Fruit fly (Drosophila melanogaster) whole organism, embryonic: Measurements from ENCODE around the gene CG7484.

Source experiments
- CG11093 ChIP-seq: fragments of 200-800 bp; sonication (Bioruptor generic); IDR thresholded peaks from 3 replicates; pipeline ENCODE4 v1.3.6; 2022; ENCODE audit warnings: missing biosample characterization, missing genetic modification characterization
- CG12071 ChIP-seq: fragments of 200-800 bp; sonication (Bioruptor generic); optimal IDR thresholded peaks from 3 replicates; lab custom pipeline; 2018; ENCODE audit warnings: missing biosample characterization, mild to moderate bottlenecking, missing genetic modification characterization
- CG13894 ChIP-seq: fragments of 200-800 bp; sonication (Bioruptor generic); optimal IDR thresholded peaks from 3 replicates; lab custom pipeline; 2018; ENCODE audit warnings: missing biosample characterization, mild to moderate bottlenecking, missing genetic modification characterization, moderate library complexity
- CG14667 ChIP-seq: fragments of 200-800 bp; sonication (Bioruptor generic); IDR thresholded peaks from 2 replicates; pipeline ENCODE4 v1.3.6; 2022; ENCODE audit warnings: missing biosample characterization, missing genetic modification characterization
- CG14710 ChIP-seq: fragments of 200-800 bp; sonication (Bioruptor generic); optimal IDR thresholded peaks from 3 replicates; lab custom pipeline; 2019; ENCODE audit warnings: missing biosample characterization, mild to moderate bottlenecking, missing genetic modification characterization, moderate library complexity
- CG16779 ChIP-seq: fragments of 200-800 bp; sonication (Bioruptor generic); IDR thresholded peaks from 2 replicates; pipeline ENCODE4 v1.3.6; 2022; ENCODE audit warnings: missing biosample characterization, missing genetic modification characterization
- CG17568 ChIP-seq: fragments of 200-800 bp; sonication (Bioruptor generic); optimal IDR thresholded peaks from 2 replicates; lab custom pipeline; 2018; ENCODE audit warnings: missing biosample characterization, mild to moderate bottlenecking, missing genetic modification characterization, moderate library complexity
- CG18476 ChIP-seq: fragments of 200-800 bp; sonication (Bioruptor generic); optimal IDR thresholded peaks from 2 replicates; lab custom pipeline; 2016; ENCODE audit warnings: missing biosample characterization, mild to moderate bottlenecking, missing genetic modification characterization
- CG2202 ChIP-seq: fragments of 200-800 bp; sonication (Bioruptor generic); optimal IDR thresholded peaks from 2 replicates; lab custom pipeline; 2018; ENCODE audit warnings: missing biosample characterization, mild to moderate bottlenecking, missing genetic modification characterization
- CG2875 ChIP-seq: fragments of 200-800 bp; sonication (Bioruptor generic); optimal IDR thresholded peaks from 2 replicates; lab custom pipeline; 2017; ENCODE audit warnings: missing biosample characterization, mild to moderate bottlenecking, missing genetic modification characterization, missing genetic modification reagents
- CG31224 ChIP-seq: fragments of 200-800 bp; sonication (Bioruptor generic); IDR thresholded peaks from 2 replicates; pipeline ENCODE4 v1.3.6; 2022; ENCODE audit warnings: missing biosample characterization, missing genetic modification characterization
- CG32532 ChIP-seq: fragments of 200-800 bp; sonication (Bioruptor generic); IDR thresholded peaks from 2 replicates; pipeline ENCODE4 v1.3.6; 2022; ENCODE audit warnings: missing biosample characterization, missing genetic modification characterization
- CG3281 ChIP-seq: fragments of 200-800 bp; sonication (Bioruptor generic); optimal IDR thresholded peaks from 3 replicates; lab custom pipeline; 2017; ENCODE audit warnings: missing biosample characterization, mild to moderate bottlenecking, missing genetic modification characterization
- CG3407 ChIP-seq: fragments of 200-800 bp; sonication (Bioruptor generic); optimal IDR thresholded peaks from 2 replicates; lab custom pipeline; 2018; ENCODE audit warnings: missing biosample characterization, mild to moderate bottlenecking, missing genetic modification characterization
- CG6254 ChIP-seq: fragments of 200-800 bp; sonication (Bioruptor generic); optimal IDR thresholded peaks from 3 replicates; lab custom pipeline; 2017; ENCODE audit warnings: mild to moderate bottlenecking, missing biosample characterization, missing genetic modification reagents, missing genetic modification characterization
- CG6689 ChIP-seq: fragments of 200-800 bp; sonication (Bioruptor generic); IDR thresholded peaks from 2 replicates; pipeline ENCODE4 v1.3.6; 2022; ENCODE audit warnings: missing biosample characterization, missing genetic modification characterization
- CG8290 ChIP-seq, 3 experiments: fragments of 200-800 bp; sonication (Bioruptor generic); optimal IDR thresholded peaks; 2 replicates each; lab custom pipeline; 2016 to 2019; ENCODE audit warnings: missing biosample characterization in 3 of 3, missing genetic modification characterization in 3 of 3, mild to moderate bottlenecking in 2 of 3, moderate library complexity in 1 of 3
- HmgZ ChIP-seq: fragments of 200-800 bp; sonication (Bioruptor generic); optimal IDR thresholded peaks from 2 replicates; lab custom pipeline; 2018; ENCODE audit warnings: missing biosample characterization, mild to moderate bottlenecking, missing genetic modification characterization
- Nf-YA ChIP-seq: fragments of 200-800 bp; sonication (Bioruptor generic); IDR thresholded peaks from 2 replicates; pipeline ENCODE4 v1.3.6; 2022; ENCODE audit warnings: missing biosample characterization, missing genetic modification characterization
- Scr ChIP-seq: fragments of 200-800 bp; sonication (Bioruptor generic); IDR thresholded peaks from 2 replicates; pipeline ENCODE4 v1.3.6; 2022; ENCODE audit warnings: missing biosample characterization, missing genetic modification characterization; ENCODE audit not compliant: partially characterized antibody
- Spps ChIP-seq: fragments of 200-800 bp; sonication (Bioruptor generic); optimal IDR thresholded peaks from 2 replicates; lab custom pipeline; 2018; ENCODE audit warnings: missing biosample characterization, mild to moderate bottlenecking, missing genetic modification characterization
- Ssrp ChIP-seq: fragments of 200-800 bp; sonication (Bioruptor generic); optimal IDR thresholded peaks from 2 replicates; lab custom pipeline; 2018; ENCODE audit warnings: missing biosample characterization, mild to moderate bottlenecking, missing genetic modification characterization, moderate library complexity
- Taf1 ChIP-seq: fragments of 200-800 bp; sonication (Bioruptor generic); IDR thresholded peaks from 2 replicates; pipeline ENCODE4 v1.3.6; 2022; ENCODE audit warnings: missing biosample characterization, missing genetic modification characterization
- Trl ChIP-seq, 3 experiments: fragments of >200 bp in 2 of 3; fragments of 200-800 bp in 1 of 3; sonication (Bioruptor generic) in 1 of 3; optimal IDR thresholded peaks; 2 replicates in 1 of 3; 3 replicates in 2 of 3; lab custom pipeline; 2016 to 2017; ENCODE audit warnings: missing biosample characterization in 1 of 3, missing genetic modification characterization in 1 of 3
- ara ChIP-seq: fragments of 200-800 bp; sonication (Bioruptor generic); IDR thresholded peaks from 2 replicates; pipeline ENCODE4 v1.3.6; 2022; ENCODE audit warnings: missing biosample characterization, missing genetic modification characterization
- ato ChIP-seq: fragments of 200-800 bp; sonication (Bioruptor generic); IDR thresholded peaks from 2 replicates; pipeline ENCODE4 v1.3.6; 2022; ENCODE audit warnings: missing biosample characterization, missing genetic modification characterization; ENCODE audit not compliant: partially characterized antibody
- bbx ChIP-seq: fragments of 200-800 bp; sonication (Bioruptor generic); IDR thresholded peaks from 2 replicates; pipeline ENCODE4 v1.3.6; 2022; ENCODE audit warnings: missing biosample characterization, missing genetic modification characterization; ENCODE audit not compliant: partially characterized antibody
- bsh ChIP-seq, 2 experiments: fragments of 200-800 bp; sonication (Bioruptor generic); optimal IDR thresholded peaks; 2 replicates each; lab custom pipeline; 2017 to 2018; ENCODE audit warnings: mild to moderate bottlenecking in 2 of 2, missing biosample characterization in 2 of 2, missing genetic modification characterization in 2 of 2, moderate library complexity in 1 of 2
- chif ChIP-seq, 2 experiments: fragments of 200-800 bp; sonication (Bioruptor generic); optimal IDR thresholded peaks; 3 replicates each; lab custom pipeline; 2016; ENCODE audit warnings: missing biosample characterization in 2 of 2, missing genetic modification characterization in 2 of 2
- chn ChIP-seq: fragments of 200-800 bp; sonication (Bioruptor generic); optimal IDR thresholded peaks from 2 replicates; lab custom pipeline; 2016; ENCODE audit warnings: missing biosample characterization, missing genetic modification characterization
- da ChIP-seq: fragments of 200-800 bp; sonication (Bioruptor generic); optimal IDR thresholded peaks from 2 replicates; lab custom pipeline; 2016; ENCODE audit warnings: missing biosample characterization, missing genetic modification characterization
- esg ChIP-seq: fragments of 200-800 bp; sonication (Bioruptor generic); conservative IDR thresholded peaks from 2 replicates; pipeline ENCODE4 v1.3.6; 2022; ENCODE audit warnings: missing biosample characterization, missing genetic modification characterization
- exex ChIP-seq: fragments of 200-800 bp; sonication (Bioruptor generic); optimal IDR thresholded peaks from 4 replicates; lab custom pipeline; 2018; ENCODE audit warnings: missing biosample characterization, mild to moderate bottlenecking, missing genetic modification characterization, moderate library complexity
- ftz-f1 ChIP-seq: fragments of 200-800 bp; sonication (Bioruptor generic); optimal IDR thresholded peaks from 2 replicates; lab custom pipeline; 2016; ENCODE audit warnings: missing biosample characterization, missing genetic modification characterization
- hb ChIP-seq: fragments of 200-800 bp; sonication (Bioruptor generic); IDR thresholded peaks from 3 replicates; pipeline ENCODE4 v1.3.6; 2022; ENCODE audit warnings: missing biosample characterization, missing genetic modification characterization; ENCODE audit not compliant: partially characterized antibody
- lab ChIP-seq: fragments of 200-800 bp; sonication (Bioruptor generic); optimal IDR thresholded peaks from 3 replicates; lab custom pipeline; 2017; ENCODE audit warnings: missing biosample characterization, missing genetic modification characterization, mild to moderate bottlenecking, moderate library complexity, missing genetic modification reagents
- lov ChIP-seq, 2 experiments: fragments of 200-800 bp in 1 of 2; fragments of >200 bp in 1 of 2; sonication (Bioruptor generic) in 1 of 2; IDR thresholded peaks in 1 of 2; optimal IDR thresholded peaks in 1 of 2; 2 replicates in 1 of 2; 3 replicates in 1 of 2; pipeline versions ENCODE4 v1.3.6 to Lab custom; 2017 to 2022; ENCODE audit warnings: missing biosample characterization in 1 of 2, missing genetic modification characterization in 1 of 2
- nau ChIP-seq: fragments of 200-800 bp; sonication (Bioruptor generic); optimal IDR thresholded peaks from 3 replicates; lab custom pipeline; 2017; ENCODE audit warnings: missing biosample characterization, mild to moderate bottlenecking, missing genetic modification characterization, missing genetic modification reagents
- nom ChIP-seq: fragments of 200-800 bp; sonication (Bioruptor generic); optimal IDR thresholded peaks from 2 replicates; lab custom pipeline; 2017; ENCODE audit warnings: missing biosample characterization, missing genetic modification characterization, mild to moderate bottlenecking, moderate library complexity, missing genetic modification reagents
- otp ChIP-seq: fragments of 200-800 bp; sonication (Bioruptor generic); IDR thresholded peaks from 3 replicates; pipeline ENCODE4, ENCODE4 v1.3.6; 2022; ENCODE audit warnings: missing biosample characterization, missing genetic modification characterization
- pros ChIP-seq: fragments of 200-800 bp; sonication (Bioruptor generic); optimal IDR thresholded peaks from 3 replicates; lab custom pipeline; 2019; ENCODE audit warnings: missing biosample characterization, mild to moderate bottlenecking, missing genetic modification characterization, moderate library complexity
- pzg ChIP-seq: fragments of 200-800 bp; sonication (Bioruptor generic); optimal IDR thresholded peaks from 3 replicates; lab custom pipeline; 2018; ENCODE audit warnings: missing biosample characterization, mild to moderate bottlenecking, missing genetic modification characterization, moderate library complexity
- rib ChIP-seq: fragments of 200-800 bp; sonication (Bioruptor generic); IDR thresholded peaks from 2 replicates; pipeline ENCODE4 v1.3.6; 2022; ENCODE audit warnings: missing biosample characterization, missing genetic modification characterization
- sd ChIP-seq: fragments of 200-800 bp; sonication (Bioruptor generic); optimal IDR thresholded peaks from 3 replicates; lab custom pipeline; 2018; ENCODE audit warnings: missing biosample characterization, mild to moderate bottlenecking, missing genetic modification characterization, moderate library complexity
- vfl ChIP-seq: fragments of 200-800 bp; sonication (Bioruptor generic); optimal IDR thresholded peaks from 2 replicates; lab custom pipeline; 2016; ENCODE audit warnings: missing biosample characterization, missing genetic modification characterization

CG7484 gene

dm6 chr3L:17652878-17653700 lies 1.3 kb upstream of the CG7484 start (continued):
- TF ChIP-seq CG6254 (GFP tag; lab: Kevin White, UChicago) = peak; percentile 75
- peak; percentile 86 for TF ChIP-seq ara (GFP tag; lab: Robert Waterston, UW)
- peak; percentile 4 for TF ChIP-seq exex (tag; lab: Kevin White, UChicago)
- TF ChIP-seq Nf-YA (GFP tag; lab: Robert Waterston, UW) = peak; percentile 72
- TF ChIP-seq Taf1 (GFP tag; lab: Robert Waterston, UW) = peak; percentile 64; the same call in 1 of the 2 replicates
- peak; percentile 2 for TF ChIP-seq ftz-f1
- TF ChIP-seq da (GFP tag; lab: Kevin White, UChicago) = peak; percentile 33
- peak; percentile 82 for TF ChIP-seq nau (GFP tag; lab: Kevin White, UChicago)
- TF ChIP-seq CG8290 (GFP tag; optimal IDR thresholded peaks at IDR 0.05; lab: Kevin White, UChicago) = peak; percentile 7
- peak in 1 of 2 experiments; percentile 17 for TF ChIP-seq CG8290 (tag; optimal IDR thresholded peaks at IDR 0.05; lab: Kevin White, UChicago)
- peak; percentile 91 for TF ChIP-seq lab (GFP tag; lab: Kevin White, UChicago)
- TF ChIP-seq CG14667 = peak; percentile 43; the same call in 1 of the 2 replicates
- peak; percentile 20 for TF ChIP-seq Ssrp (tag; lab: Kevin White, UChicago)
- peak; percentile 41 for TF ChIP-seq CG2202 (tag; lab: Kevin White, UChicago)
- TF ChIP-seq rib = peak; percentile 91
- TF ChIP-seq CG6689 = peak; percentile 61
- peak; percentile 37 for TF ChIP-seq CG12071 (GFP tag; lab: Kevin White, UChicago)
- 0 out of 2 replicates have a peak, but pooled peaks have one; percentile 28 for TF ChIP-seq bbx
- peak; percentile 68; the same call in 1 of the 3 replicates for TF ChIP-seq CG11093 (GFP tag; lab: Robert Waterston, UW)
- peak; percentile 32 for TF ChIP-seq chn
- peak; percentile 38 for TF ChIP-seq nom (GFP tag; lab: Kevin White, UChicago)
- TF ChIP-seq CG18476 (GFP tag; lab: Kevin White, UChicago) = peak; percentile 12
- TF ChIP-seq CG16779 (GFP tag; lab: Robert Waterston, UW) = peak; percentile 78
- TF ChIP-seq HmgZ = no peak
- TF ChIP-seq lov (optimal IDR thresholded peaks at IDR 0.05; lab: Kevin White, UChicago) = no peak
- peak; percentile 86 for TF ChIP-seq lov (GFP tag; IDR thresholded peaks at IDR 0.05; lab: Robert Waterston, UW)
- TF ChIP-seq CG14710 (tag; lab: Kevin White, UChicago) = peak; percentile 47
- TF ChIP-seq bsh (GFP tag; optimal IDR thresholded peaks at IDR 0.05; lab: Kevin White, UChicago) = peak in 1 of 2 experiments; percentile 56
- TF ChIP-seq CG2875 (GFP tag; lab: Kevin White, UChicago) = peak; percentile 75
- peak; percentile 59 for TF ChIP-seq CG13894 (tag; lab: Kevin White, UChicago)
- TF ChIP-seq CG17568 (GFP tag; lab: Kevin White, UChicago) = peak; percentile 66
- peak; percentile 15 for TF ChIP-seq vfl (GFP tag; lab: Kevin White, UChicago)
- TF ChIP-seq hb = no peak
- TF ChIP-seq esg (GFP tag; lab: Robert Waterston, UW) = no peak
- TF ChIP-seq ato (GFP tag; lab: Robert Waterston, UW) = no peak
- 0 out of 3 replicates have a peak, but pooled peaks have one; percentile 12 for TF ChIP-seq otp
- TF ChIP-seq pros (GFP tag; lab: Kevin White, UChicago) = peak; percentile 81
- TF ChIP-seq pzg (GFP tag; lab: Kevin White, UChicago) = no peak
- peak; percentile 39; the same call in 1 of the 2 replicates for TF ChIP-seq CG31224 (GFP tag; lab: Robert Waterston, UW)
- no peak for TF ChIP-seq Scr (GFP tag; lab: Robert Waterston, UW)
- TF ChIP-seq CG32532 (GFP tag; lab: Robert Waterston, UW) = peak; percentile 28; the same call in 1 of the 2 replicates
- peak; percentile 74 for TF ChIP-seq CG3407 (GFP tag; lab: Kevin White, UChicago)
- peak; percentile 74 for TF ChIP-seq CG3281 (GFP tag; lab: Kevin White, UChicago)
- TF ChIP-seq Spps = peak; percentile 74
- TF ChIP-seq Trl (optimal IDR thresholded peaks at IDR 0.05; lab: Kevin White, UChicago) = peak in 1 of 2 experiments; percentile 17
- peak; percentile 76 for TF ChIP-seq Trl (GFP tag; optimal IDR thresholded peaks at IDR 0.05; lab: Kevin White, UChicago)
- TF ChIP-seq sd (tag; lab: Kevin White, UChicago) = no peak
- TF ChIP-seq chif (GFP tag; optimal IDR thresholded peaks at IDR 0.05; lab: Kevin White, UChicago) = peak in 1 of 2 experiments; percentile 75
